3 fruit fly cellular contexts compared by ENCODE assay signal in genomic region chr3R:15129998-15130397, dm6.
A peak's percentile ranks its signal among the peaks of the same experiment; 100 is the strongest.
TF ChIP-seq lines count a peak whose summit lies in the region.

No protein-coding gene starts in this region.

- TF ChIP-seq CTCF in whole organism, embryonic (GFP tag; optimal IDR thresholded peaks at IDR 0.05; lab: Kevin White, UChicago): no peak

TF ChIP-seq in whole organism, adult, 20 proteins besides CTCF, POLR2A, EP300 and RAD21:
- TF ChIP-seq CG12768 (GFP tag; optimal IDR thresholded peaks at IDR 0.05; lab: Kevin White, UChicago) (no peak), bab1 (GFP tag; optimal IDR thresholded peaks at IDR 0.05; lab: Kevin White, UChicago) (no peak), kay (GFP tag; lab: Kevin White, UChicago; ENCODE audit: borderline replicate concordance) (peak; percentile 0)

TF ChIP-seq in whole organism, embryonic, 481 proteins besides CTCF, POLR2A, EP300 and RAD21 (continues in another document):
- no peak for TF ChIP-seq CG31365 (tag; optimal IDR thresholded peaks at IDR 0.05; lab: Kevin White, UChicago)
- TF ChIP-seq CG32532 (GFP tag; IDR thresholded peaks at IDR 0.05; lab: Robert Waterston, UW): 0 out of 2 replicates have a peak, but pooled peaks have one; percentile 7
- TF ChIP-seq zfh2 (GFP tag; optimal IDR thresholded peaks at IDR 0.05; lab: Kevin White, UChicago): no peak
- no peak for TF ChIP-seq Camta (GFP tag; optimal IDR thresholded peaks at IDR 0.05; lab: Kevin White, UChicago)
- TF ChIP-seq MBD-R2 (GFP tag; IDR thresholded peaks at IDR 0.05; lab: Robert Waterston, UW): no peak
- no peak for TF ChIP-seq usp (GFP tag; optimal IDR thresholded peaks at IDR 0.05; lab: Kevin White, UChicago)
- no peak for TF ChIP-seq gsb (GFP tag; IDR thresholded peaks at IDR 0.05; lab: Robert Waterston, UW)
- no peak for TF ChIP-seq btn (GFP tag; optimal IDR thresholded peaks at IDR 0.05; lab: Kevin White, UChicago)
- TF ChIP-seq CG5953 (GFP tag; IDR thresholded peaks at IDR 0.05; lab: Robert Waterston, UW): 0 out of 2 replicates have a peak, but pooled peaks have one; percentile 6
- no peak for TF ChIP-seq sens (GFP tag; lab: Kevin White, UChicago)
- no peak for TF ChIP-seq CG32772 (GFP tag; IDR thresholded peaks at IDR 0.05; lab: Robert Waterston, UW)
- TF ChIP-seq dimm (GFP tag; IDR thresholded peaks at IDR 0.05; lab: Robert Waterston, UW): no peak
- no peak for TF ChIP-seq CG18262 (tag; optimal IDR thresholded peaks at IDR 0.05; lab: Kevin White, UChicago)
- no peak for TF ChIP-seq grn (GFP tag; optimal IDR thresholded peaks at IDR 0.05; lab: Kevin White, UChicago)
- no peak for TF ChIP-seq mld (GFP tag; IDR thresholded peaks at IDR 0.05; lab: Robert Waterston, UW; ENCODE audit: partially characterized antibody)
- peak in 1 of 2 experiments; percentile 0 for TF ChIP-seq Pdp1 (GFP tag; optimal IDR thresholded peaks at IDR 0.05; lab: Kevin White, UChicago)
- TF ChIP-seq CG13894 (tag; optimal IDR thresholded peaks at IDR 0.05; lab: Kevin White, UChicago): peak; percentile 6
- TF ChIP-seq NK7.1 (GFP tag; optimal IDR thresholded peaks at IDR 0.05; lab: Kevin White, UChicago): no peak
- TF ChIP-seq jigr1 (GFP tag; IDR thresholded peaks at IDR 0.05; lab: Robert Waterston, UW): no peak
- no peak for TF ChIP-seq Taf1 (GFP tag; IDR thresholded peaks at IDR 0.05; lab: Robert Waterston, UW)
- no peak for TF ChIP-seq prd (optimal IDR thresholded peaks at IDR 0.05; lab: Kevin White, UChicago)
- TF ChIP-seq prd (GFP tag; IDR thresholded peaks at IDR 0.05; lab: Robert Waterston, UW): no peak
- TF ChIP-seq CG15696 (tag; optimal IDR thresholded peaks at IDR 0.05; lab: Kevin White, UChicago): no peak
- no peak for TF ChIP-seq CG8281 (tag; optimal IDR thresholded peaks at IDR 0.05; lab: Kevin White, UChicago)
- no peak for TF ChIP-seq CG1233 (GFP tag; optimal IDR thresholded peaks at IDR 0.05; lab: Kevin White, UChicago)
- TF ChIP-seq sr (GFP tag; IDR thresholded peaks at IDR 0.05; lab: Robert Waterston, UW): peak; percentile 57; the same call in 2 of the 3 replicates
- TF ChIP-seq CG17328 (GFP tag; IDR thresholded peaks at IDR 0.05; lab: Robert Waterston, UW): no peak
- TF ChIP-seq ERR (GFP tag; optimal IDR thresholded peaks at IDR 0.05; lab: Kevin White, UChicago): no peak
- no peak for TF ChIP-seq sqz (GFP tag; optimal IDR thresholded peaks at IDR 0.05; lab: Kevin White, UChicago)
- TF ChIP-seq cg (GFP tag; optimal IDR thresholded peaks at IDR 0.05; lab: Kevin White, UChicago): no peak
- no peak for TF ChIP-seq NFAT (GFP tag; IDR thresholded peaks at IDR 0.05; lab: Robert Waterston, UW)
- no peak for TF ChIP-seq repo (GFP tag; optimal IDR thresholded peaks at IDR 0.05; lab: Kevin White, UChicago)
- no peak for TF ChIP-seq CG16779 (GFP tag; IDR thresholded peaks at IDR 0.05; lab: Robert Waterston, UW)
- TF ChIP-seq cad (GFP tag; optimal IDR thresholded peaks at IDR 0.05; lab: Kevin White, UChicago): no peak
- no peak for TF ChIP-seq Trl (optimal IDR thresholded peaks at IDR 0.05; lab: Kevin White, UChicago)
- TF ChIP-seq Trl (GFP tag; optimal IDR thresholded peaks at IDR 0.05; lab: Kevin White, UChicago): no peak
- TF ChIP-seq Hmx (GFP tag; optimal IDR thresholded peaks at IDR 0.05; lab: Kevin White, UChicago): no peak
- TF ChIP-seq chn (GFP tag; optimal IDR thresholded peaks at IDR 0.05; lab: Kevin White, UChicago): no peak
- no peak for TF ChIP-seq Eip74EF (GFP tag; optimal IDR thresholded peaks at IDR 0.05; lab: Kevin White, UChicago)
- TF ChIP-seq chm (GFP tag; IDR thresholded peaks at IDR 0.05; lab: Robert Waterston, UW): no peak
- no peak for TF ChIP-seq H15 (GFP tag; IDR thresholded peaks at IDR 0.05; lab: Robert Waterston, UW)
- no peak for TF ChIP-seq nom (GFP tag; optimal IDR thresholded peaks at IDR 0.05; lab: Kevin White, UChicago)
- TF ChIP-seq Side (GFP tag; optimal IDR thresholded peaks at IDR 0.05; lab: Kevin White, UChicago): no peak
- TF ChIP-seq HLH54F (GFP tag; optimal IDR thresholded peaks at IDR 0.05; lab: Kevin White, UChicago): no peak
- no peak for TF ChIP-seq CG31224 (GFP tag; IDR thresholded peaks at IDR 0.05; lab: Robert Waterston, UW)
- no peak for TF ChIP-seq chif (GFP tag; optimal IDR thresholded peaks at IDR 0.05; lab: Kevin White, UChicago)
- TF ChIP-seq emc (GFP tag; optimal IDR thresholded peaks at IDR 0.05; lab: Kevin White, UChicago): no peak

TF ChIP-seq in whole organism, prepupa, 60 proteins besides CTCF, POLR2A, EP300 and RAD21:
- TF ChIP-seq Eip78C (GFP tag; lab: Kevin White, UChicago) (peak; percentile 47), dsx (GFP tag; optimal IDR thresholded peaks at IDR 0.05; lab: Kevin White, UChicago; ENCODE audit: poor library complexity, severe bottlenecking) (no peak), Sox14 (GFP tag; optimal IDR thresholded peaks at IDR 0.05; lab: Kevin White, UChicago) (no peak), salr (GFP tag; optimal IDR thresholded peaks at IDR 0.05; lab: Kevin White, UChicago) (no peak), svp (GFP tag; lab: Kevin White, UChicago) (peak; percentile 6), vri (GFP tag; optimal IDR thresholded peaks at IDR 0.05; lab: Kevin White, UChicago) (no peak)
TF ChIP-seq in whole organism, prepupa: peak in this region for 2.
